Fruit fly (Drosophila melanogaster) whole organism, prepupa: ENCODE results near the gene Sas-6.

ENCODE experiments used
- CG6808 ChIP-seq: fragments of 200-800 bp; sonication (Bioruptor generic); optimal IDR thresholded peaks from 3 replicates; lab custom pipeline; 2017; ENCODE audit warnings: missing biosample characterization, missing genetic modification characterization, mild to moderate bottlenecking, moderate library complexity, missing genetic modification reagents
- CG8119 ChIP-seq: fragments of 200-800 bp; sonication (Bioruptor generic); IDR thresholded peaks from 3 replicates; pipeline ENCODE4 v1.3.6; 2022; ENCODE audit warnings: missing biosample characterization, missing genetic modification characterization
- CG8319 ChIP-seq: fragments of 200-800 bp; sonication (Bioruptor generic); optimal IDR thresholded peaks from 3 replicates; lab custom pipeline; 2016; ENCODE audit warnings: missing biosample characterization, missing genetic modification characterization
- fd59A ChIP-seq: fragments of 200-800 bp; sonication (Bioruptor generic); optimal IDR thresholded peaks from 2 replicates; lab custom pipeline; 2017; ENCODE audit warnings: missing biosample characterization, mild to moderate bottlenecking, missing genetic modification characterization, missing genetic modification reagents

- TF ChIP-seq CG6808 (GFP tag; lab: Kevin White, UChicago), result no peak
- no peak for TF ChIP-seq fd59A (GFP tag; lab: Kevin White, UChicago)
- TF ChIP-seq CG8119 (GFP tag; lab: Robert Waterston, UW), result peak; percentile 46; the same call in 1 of the 3 replicates
- no peak for TF ChIP-seq CG8319 (GFP tag; lab: Kevin White, UChicago)
Measured at dm6 chr3R:30012602-30013489, 17.7 kb downstream of the Sas-6 start.
